Fruit fly (Drosophila melanogaster): ENCODE measurements around the gene elg1.

Gene elg1

DNA sequence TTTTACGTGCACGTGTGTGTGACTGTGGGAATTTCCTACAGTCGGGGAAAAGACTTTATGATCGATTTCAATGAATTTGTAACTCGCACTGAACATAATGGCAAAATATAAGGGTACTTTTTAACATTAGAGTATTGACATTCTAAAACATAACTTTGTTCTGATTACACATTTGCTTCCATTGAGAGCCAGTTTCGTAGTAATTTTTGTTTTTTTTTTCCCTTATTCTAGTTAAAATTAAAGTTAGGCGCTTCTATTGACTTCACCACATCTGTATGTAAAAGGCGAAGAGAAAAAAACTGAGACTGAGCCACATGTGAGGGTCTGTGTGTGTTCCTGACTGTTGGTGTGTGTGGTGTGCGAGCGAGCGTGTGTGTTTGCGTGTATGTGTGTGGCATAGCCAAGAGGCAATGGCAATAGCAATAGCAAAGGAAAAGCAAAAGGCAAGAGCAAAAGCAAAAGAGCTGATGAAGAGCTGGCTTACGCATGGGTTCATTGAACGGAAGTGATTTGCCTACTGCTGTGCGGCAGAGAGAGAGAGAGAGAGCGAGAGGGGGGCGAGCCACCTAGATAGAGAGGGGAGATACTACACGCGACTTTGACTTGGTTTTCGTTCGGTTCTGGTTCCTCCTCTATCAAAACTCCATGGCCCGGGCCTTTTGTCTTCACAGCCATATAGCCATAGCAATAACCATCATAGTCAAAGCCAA, 30.2 kb downstream of the elg1 start (continued):
- TF ChIP-seq Vsx1 (GFP tag; optimal IDR thresholded peaks at IDR 0.05) (no peak), eve (GFP tag; optimal IDR thresholded peaks at IDR 0.05) (peak in 1 of 2 experiments; percentile 92), kni (GFP tag; optimal IDR thresholded peaks at IDR 0.05) (peak; percentile 24), H2.0 (GFP tag; IDR thresholded peaks at IDR 0.05) (peak; percentile 50; the same call in 1 of the 2 replicates), Six4 (GFP tag; optimal IDR thresholded peaks at IDR 0.05) (peak; percentile 37), Hand (GFP tag; optimal IDR thresholded peaks at IDR 0.05) (peak; percentile 87), Fer3 (tag; optimal IDR thresholded peaks at IDR 0.05) (peak; percentile 75), dan (GFP tag; IDR thresholded peaks at IDR 0.05) (no peak), dati (GFP tag; IDR thresholded peaks at IDR 0.05) (0 out of 2 replicates have a peak, but pooled peaks have one; percentile 1), vvl (GFP tag; IDR thresholded peaks at IDR 0.05) (peak; percentile 44), Asciz (GFP tag; optimal IDR thresholded peaks at IDR 0.05) (peak; percentile 55), Oli (tag; optimal IDR thresholded peaks at IDR 0.05) (peak; percentile 78), stwl (tag; optimal IDR thresholded peaks at IDR 0.05) (no peak), B-H1 (GFP tag; IDR thresholded peaks at IDR 0.05) (peak; percentile 27; the same call in 1 of the 3 replicates), seq (GFP tag; IDR thresholded peaks at IDR 0.05) (peak; percentile 70), CG34224 (GFP tag; IDR thresholded peaks at IDR 0.05; ENCODE audit: partially characterized antibody) (no peak), CG13424 (tag; optimal IDR thresholded peaks at IDR 0.05) (peak; percentile 85), CG6175 (GFP tag; IDR thresholded peaks at IDR 0.05) (peak; percentile 65; the same call in 1 of the 3 replicates), Hmr (GFP tag; optimal IDR thresholded peaks at IDR 0.05) (peak; percentile 82), Nf-YB (GFP tag; optimal IDR thresholded peaks at IDR 0.05) (peak; percentile 53), CG12104 (GFP tag; optimal IDR thresholded peaks at IDR 0.05) (peak; percentile 51), CG4328 (GFP tag; optimal IDR thresholded peaks at IDR 0.05) (peak; percentile 43), Dip3 (GFP tag; optimal IDR thresholded peaks at IDR 0.05) (peak; percentile 74), CG15514 (GFP tag; optimal IDR thresholded peaks at IDR 0.05) (peak; percentile 61), ssp (GFP tag; IDR thresholded peaks at IDR 0.05) (peak; percentile 34; the same call in 1 of the 2 replicates), CG8089 (GFP tag; optimal IDR thresholded peaks at IDR 0.05) (peak; percentile 51), CG1603 (tag; optimal IDR thresholded peaks at IDR 0.05) (no peak), unpg (GFP tag; optimal IDR thresholded peaks at IDR 0.05) (peak; percentile 67), CG11247 (GFP tag; IDR thresholded peaks at IDR 0.05) (no peak; the same call in 1 of the 2 replicates), Elba2 (GFP tag; optimal IDR thresholded peaks at IDR 0.05) (no peak), Antp (GFP tag; optimal IDR thresholded peaks at IDR 0.05) (peak; percentile 54), CG7372 (GFP tag; IDR thresholded peaks at IDR 0.05) (no peak), hb (GFP tag; IDR thresholded peaks at IDR 0.05; ENCODE audit: partially characterized antibody) (no peak), cato (GFP tag; optimal IDR thresholded peaks at IDR 0.05; ENCODE audit: borderline replicate concordance) (peak; percentile 38), CG18619 (GFP tag; optimal IDR thresholded peaks at IDR 0.05) (peak; percentile 76), CG17802 (tag; optimal IDR thresholded peaks at IDR 0.05) (no peak), Gug (GFP tag; IDR thresholded peaks at IDR 0.05) (peak; percentile 26; the same call in 1 of the 4 replicates), az2 (GFP tag; optimal IDR thresholded peaks at IDR 0.05) (peak; percentile 71), PHDP (tag; optimal IDR thresholded peaks at IDR 0.05) (peak; percentile 84), ftz-f1 (GFP tag; optimal IDR thresholded peaks at IDR 0.05) (no peak), CG2875 (GFP tag; optimal IDR thresholded peaks at IDR 0.05) (peak; percentile 27), CG4730 (GFP tag; IDR thresholded peaks at IDR 0.05) (peak; percentile 52), fd96Cb (tag; optimal IDR thresholded peaks at IDR 0.05) (peak; percentile 70), gt (GFP tag; IDR thresholded peaks at IDR 0.05) (no peak), Dbx (GFP tag; IDR thresholded peaks at IDR 0.05) (peak; percentile 62; the same call in 2 of the 3 replicates), run (tag; optimal IDR thresholded peaks at IDR 0.05) (peak; percentile 23), Adf1 (GFP tag; IDR thresholded peaks at IDR 0.05) (peak; percentile 52; the same call in 1 of the 2 replicates), Xbp1 (GFP tag; optimal IDR thresholded peaks at IDR 0.05) (peak; percentile 64), CG12942 (GFP tag; optimal IDR thresholded peaks at IDR 0.05) (peak; percentile 32)
